Fruit fly (Drosophila melanogaster) whole organism, embryonic: Measurements from ENCODE around the gene CG33299.

Experiments used
- BtbVII ChIP-seq: fragments of 200-800 bp; sonication (Bioruptor generic); optimal IDR thresholded peaks from 3 replicates; lab custom pipeline; 2017; ENCODE audit warnings: missing biosample characterization, mild to moderate bottlenecking, missing genetic modification characterization
- CG10274 ChIP-seq: fragments of 200-800 bp; sonication (Bioruptor generic); optimal IDR thresholded peaks from 3 replicates; lab custom pipeline; 2017; ENCODE audit warnings: missing biosample characterization, mild to moderate bottlenecking, missing genetic modification characterization
- CG10431 ChIP-seq: fragments of 200-800 bp; sonication (Bioruptor generic); optimal IDR thresholded peaks from 3 replicates; lab custom pipeline; 2018; ENCODE audit warnings: missing biosample characterization, mild to moderate bottlenecking, missing genetic modification characterization
- CG10543 ChIP-seq: fragments of 200-800 bp; sonication (Bioruptor generic); optimal IDR thresholded peaks from 3 replicates; lab custom pipeline; 2017; ENCODE audit warnings: missing biosample characterization, mild to moderate bottlenecking, missing genetic modification characterization, moderate library complexity
- CG10565 ChIP-seq: fragments of 200-800 bp; sonication (Bioruptor generic); optimal IDR thresholded peaks from 3 replicates; lab custom pipeline; 2016; ENCODE audit warnings: missing biosample characterization, mild to moderate bottlenecking, missing genetic modification characterization
- CG1233 ChIP-seq: fragments of 200-800 bp; sonication (Bioruptor generic); optimal IDR thresholded peaks from 4 replicates; lab custom pipeline; 2018; ENCODE audit warnings: missing biosample characterization, mild to moderate bottlenecking, missing genetic modification characterization
- CG13624 ChIP-seq: fragments of 200-800 bp; sonication (Bioruptor generic); optimal IDR thresholded peaks from 2 replicates; lab custom pipeline; 2016; ENCODE audit warnings: missing biosample characterization, missing genetic modification characterization
- CG15269 ChIP-seq: fragments of 200-800 bp; sonication (Bioruptor generic); optimal IDR thresholded peaks from 2 replicates; lab custom pipeline; 2018; ENCODE audit warnings: missing biosample characterization, mild to moderate bottlenecking, missing genetic modification characterization, moderate library complexity
- CG16815 ChIP-seq: fragments of 200-800 bp; sonication (Bioruptor generic); optimal IDR thresholded peaks from 3 replicates; lab custom pipeline; 2017; ENCODE audit warnings: missing biosample characterization, mild to moderate bottlenecking, missing genetic modification characterization
- CG17568 ChIP-seq: fragments of 200-800 bp; sonication (Bioruptor generic); optimal IDR thresholded peaks from 2 replicates; lab custom pipeline; 2018; ENCODE audit warnings: missing biosample characterization, mild to moderate bottlenecking, missing genetic modification characterization, moderate library complexity
- CG18262 ChIP-seq: fragments of 200-800 bp; optimal IDR thresholded peaks from 3 replicates; lab custom pipeline; 2019; ENCODE audit warnings: missing biosample characterization, mild to moderate bottlenecking, missing genetic modification characterization, moderate library complexity
- CG30431 ChIP-seq: fragments of 200-800 bp; sonication (Bioruptor generic); optimal IDR thresholded peaks from 2 replicates; lab custom pipeline; 2017; ENCODE audit warnings: missing biosample characterization, missing genetic modification characterization
- CG32767 ChIP-seq: fragments of 200-800 bp; sonication (Bioruptor generic); IDR thresholded peaks from 2 replicates; pipeline ENCODE4 v1.3.6; 2022; ENCODE audit warnings: missing biosample characterization, missing genetic modification characterization
- CG33557 ChIP-seq: fragments of 200-800 bp; sonication (Bioruptor generic); optimal IDR thresholded peaks from 2 replicates; lab custom pipeline; 2019; ENCODE audit warnings: missing biosample characterization, mild to moderate bottlenecking, missing genetic modification characterization, moderate library complexity
- CG3407 ChIP-seq: fragments of 200-800 bp; sonication (Bioruptor generic); optimal IDR thresholded peaks from 2 replicates; lab custom pipeline; 2018; ENCODE audit warnings: missing biosample characterization, mild to moderate bottlenecking, missing genetic modification characterization
- CG34376 ChIP-seq: fragments of 200-800 bp; sonication (Bioruptor generic); optimal IDR thresholded peaks from 2 replicates; lab custom pipeline; 2018; ENCODE audit warnings: missing biosample characterization, mild to moderate bottlenecking, missing genetic modification characterization
- CG4424 ChIP-seq: fragments of 200-800 bp; sonication (Bioruptor generic); optimal IDR thresholded peaks from 3 replicates; lab custom pipeline; 2016; ENCODE audit warnings: missing biosample characterization, missing genetic modification characterization
- CG4730 ChIP-seq: fragments of 200-800 bp; sonication (Bioruptor generic); IDR thresholded peaks from 2 replicates; pipeline ENCODE4 v1.3.6; 2022; ENCODE audit warnings: missing biosample characterization, missing genetic modification characterization
- CG6254 ChIP-seq: fragments of 200-800 bp; sonication (Bioruptor generic); optimal IDR thresholded peaks from 3 replicates; lab custom pipeline; 2017; ENCODE audit warnings: mild to moderate bottlenecking, missing biosample characterization, missing genetic modification reagents, missing genetic modification characterization
- CG6272 ChIP-seq: fragments of 200-800 bp; sonication (Bioruptor generic); IDR thresholded peaks from 2 replicates; pipeline ENCODE4 v1.3.6; 2022; ENCODE audit warnings: missing biosample characterization, missing genetic modification characterization
- CG7372 ChIP-seq: fragments of 200-800 bp; sonication (Bioruptor generic); IDR thresholded peaks from 2 replicates; pipeline ENCODE4 v1.3.6; 2022; ENCODE audit warnings: missing biosample characterization, missing genetic modification characterization
- CG7786 ChIP-seq: fragments of 200-800 bp; sonication (Bioruptor generic); optimal IDR thresholded peaks from 2 replicates; lab custom pipeline; 2016; ENCODE audit warnings: missing biosample characterization, missing genetic modification characterization
- Dip2 ChIP-seq: fragments of 200-800 bp; sonication (Bioruptor generic); IDR thresholded peaks from 2 replicates; pipeline ENCODE4 v1.3.6; 2022; ENCODE audit warnings: missing biosample characterization, missing genetic modification characterization
- Elba2 ChIP-seq: fragments of 200-800 bp; sonication (Bioruptor generic); optimal IDR thresholded peaks from 3 replicates; lab custom pipeline; 2016; ENCODE audit warnings: missing biosample characterization, missing genetic modification characterization
- HHEX ChIP-seq: fragments of 200-800 bp; sonication (Bioruptor generic); optimal IDR thresholded peaks from 3 replicates; lab custom pipeline; 2017; ENCODE audit warnings: missing biosample characterization, mild to moderate bottlenecking, missing genetic modification characterization, missing genetic modification reagents
- HLH3B ChIP-seq: fragments of 200-800 bp; sonication (Bioruptor generic); IDR thresholded peaks from 2 replicates; pipeline ENCODE4 v1.3.6; 2022; ENCODE audit warnings: missing biosample characterization, missing genetic modification characterization
- Opbp ChIP-seq: fragments of 200-800 bp; sonication (Bioruptor generic); IDR thresholded peaks from 3 replicates; pipeline ENCODE4 v1.3.6; 2022; ENCODE audit warnings: missing biosample characterization, missing genetic modification characterization; ENCODE audit not compliant: partially characterized antibody
- Trl ChIP-seq, 3 experiments: fragments of >200 bp in 2 of 3; fragments of 200-800 bp in 1 of 3; sonication (Bioruptor generic) in 1 of 3; optimal IDR thresholded peaks; 2 replicates in 1 of 3; 3 replicates in 2 of 3; lab custom pipeline; 2016 to 2017; ENCODE audit warnings: missing biosample characterization in 1 of 3, missing genetic modification characterization in 1 of 3
- Xbp1 ChIP-seq: fragments of 200-800 bp; sonication (Bioruptor generic); optimal IDR thresholded peaks from 3 replicates; lab custom pipeline; 2016; ENCODE audit warnings: missing biosample characterization, mild to moderate bottlenecking, missing genetic modification characterization
- bcd ChIP-seq: fragments of 200-800 bp; sonication (Bioruptor generic); optimal IDR thresholded peaks from 2 replicates; lab custom pipeline; 2017; ENCODE audit warnings: missing biosample characterization, mild to moderate bottlenecking, missing genetic modification characterization
- bsh ChIP-seq, 2 experiments: fragments of 200-800 bp; sonication (Bioruptor generic); optimal IDR thresholded peaks; 2 replicates each; lab custom pipeline; 2017 to 2018; ENCODE audit warnings: mild to moderate bottlenecking in 2 of 2, missing biosample characterization in 2 of 2, missing genetic modification characterization in 2 of 2, moderate library complexity in 1 of 2
- chif ChIP-seq, 2 experiments: fragments of 200-800 bp; sonication (Bioruptor generic); optimal IDR thresholded peaks; 3 replicates each; lab custom pipeline; 2016; ENCODE audit warnings: missing biosample characterization in 2 of 2, missing genetic modification characterization in 2 of 2
- crc ChIP-seq: fragments of 200-800 bp; sonication (Bioruptor generic); optimal IDR thresholded peaks from 2 replicates; lab custom pipeline; 2016; ENCODE audit warnings: missing biosample characterization, missing genetic modification characterization
- fru ChIP-seq: fragments of >200 bp; optimal IDR thresholded peaks from 2 replicates; lab custom pipeline; 2017
- ham ChIP-seq: fragments of 200-800 bp; sonication (Bioruptor generic); IDR thresholded peaks from 2 replicates; pipeline ENCODE4 v1.3.6; 2022; ENCODE audit warnings: missing biosample characterization, missing genetic modification characterization
- insv ChIP-seq, 2 experiments: fragments of 200-800 bp; sonication (Bioruptor generic); optimal IDR thresholded peaks; 3 replicates each; lab custom pipeline; 2016 to 2018; ENCODE audit warnings: missing biosample characterization in 2 of 2, missing genetic modification characterization in 2 of 2
- inv ChIP-seq: fragments of 200-800 bp; sonication (Bioruptor generic); IDR thresholded peaks from 2 replicates; pipeline ENCODE4 v1.3.6; 2022; ENCODE audit warnings: missing biosample characterization, missing genetic modification characterization; ENCODE audit not compliant: partially characterized antibody
- lilli ChIP-seq: fragments of 200-800 bp; sonication (Bioruptor generic); optimal IDR thresholded peaks from 3 replicates; lab custom pipeline; 2016; ENCODE audit warnings: missing biosample characterization, missing genetic modification characterization
- lmd ChIP-seq: fragments of 200-800 bp; sonication (Bioruptor generic); IDR thresholded peaks from 2 replicates; pipeline ENCODE4 v1.3.6; 2022; ENCODE audit warnings: missing biosample characterization, missing genetic modification characterization
- lola ChIP-seq, 3 experiments: fragments of >200 bp in 2 of 3; fragments of 200-800 bp in 1 of 3; sonication (Bioruptor generic) in 1 of 3; optimal IDR thresholded peaks; 2 replicates each; lab custom pipeline; 2017 to 2019; ENCODE audit warnings: missing biosample characterization in 3 of 3, missing genetic modification characterization in 3 of 3, mild to moderate bottlenecking in 1 of 3, moderate library complexity in 1 of 3
- nerfin-1 ChIP-seq: fragments of 200-800 bp; sonication (Bioruptor generic); optimal IDR thresholded peaks from 3 replicates; lab custom pipeline; 2019; ENCODE audit warnings: missing biosample characterization, mild to moderate bottlenecking, missing genetic modification characterization, moderate library complexity
- onecut ChIP-seq: fragments of 200-800 bp; sonication (Bioruptor generic); IDR thresholded peaks from 2 replicates; pipeline ENCODE4 v1.3.6; 2022; ENCODE audit warnings: missing biosample characterization, missing genetic modification characterization
- pan ChIP-seq, 4 experiments: fragments of >200 bp in 3 of 4; fragments of 200-800 bp in 1 of 4; sonication (Bioruptor generic) in 1 of 4; optimal IDR thresholded peaks in 3 of 4; IDR thresholded peaks in 1 of 4; 2 replicates each; pipeline versions ENCODE4 v1.3.6 to Lab custom; 2017 to 2022; ENCODE audit warnings: missing biosample characterization in 2 of 4, missing genetic modification characterization in 2 of 4, mixed read lengths in 1 of 4
- sob ChIP-seq: fragments of 200-800 bp; sonication (Bioruptor generic); IDR thresholded peaks from 2 replicates; pipeline ENCODE4 v1.3.6; 2022; ENCODE audit warnings: missing biosample characterization, missing genetic modification characterization
- ssp ChIP-seq: fragments of 200-800 bp; sonication (Bioruptor generic); IDR thresholded peaks from 2 replicates; pipeline ENCODE4 v1.3.6; 2022; ENCODE audit warnings: missing biosample characterization, missing genetic modification characterization
- vnd ChIP-seq: fragments of 200-800 bp; sonication (Bioruptor generic); IDR thresholded peaks from 3 replicates; pipeline ENCODE4 v1.3.6; 2022; ENCODE audit warnings: missing biosample characterization, missing genetic modification characterization; ENCODE audit not compliant: partially characterized antibody
- zfh1 ChIP-seq: fragments of 200-800 bp; sonication (Bioruptor generic); IDR thresholded peaks from 3 replicates; pipeline ENCODE4 v1.3.6; 2022; ENCODE audit warnings: missing biosample characterization, missing genetic modification characterization

Gene CG33299

DNA sequence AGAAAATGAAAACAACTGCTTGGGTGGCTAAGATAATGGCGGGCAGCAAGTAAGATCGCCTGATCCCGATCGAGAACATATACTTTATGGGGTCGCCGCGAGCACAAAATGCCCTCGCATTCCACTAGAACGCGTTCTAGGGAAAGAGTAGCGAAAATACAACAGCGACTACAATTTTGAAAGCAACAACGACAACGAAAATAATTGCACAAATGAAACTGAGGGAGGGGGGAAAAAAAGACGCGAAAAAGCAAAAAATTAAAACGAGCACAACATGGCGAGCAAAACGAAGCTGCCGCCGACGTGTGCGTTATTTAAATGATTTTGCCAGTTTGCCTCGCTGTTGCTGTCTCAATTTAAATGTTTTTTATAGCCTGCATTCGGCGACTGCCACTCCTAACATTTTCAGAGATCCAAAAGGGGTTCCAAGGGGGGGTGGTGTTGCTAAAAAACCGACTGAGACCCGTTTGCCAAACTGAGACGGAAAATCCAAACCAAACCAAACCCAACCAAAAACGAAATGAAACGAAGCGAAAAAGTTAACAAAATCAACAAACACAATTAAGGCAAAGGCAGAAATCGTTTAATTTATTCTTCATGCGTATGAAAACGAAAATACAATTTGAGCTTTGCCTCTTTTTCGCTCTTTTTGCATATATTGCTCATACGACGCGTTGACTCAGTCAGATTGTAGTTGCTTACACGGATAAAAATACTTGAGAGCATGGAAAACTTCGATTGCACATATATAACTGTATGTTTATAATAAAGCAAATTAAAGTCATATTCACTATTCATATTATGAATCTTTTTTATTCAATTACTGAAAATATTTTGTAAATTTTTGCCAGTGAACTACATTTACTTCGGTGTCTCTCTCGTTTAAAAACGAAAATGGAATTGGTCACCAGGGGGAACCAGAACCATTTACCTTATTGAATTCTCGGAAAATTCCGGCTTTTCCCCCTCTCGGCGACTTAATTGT, 36.3 kb downstream of the CG33299 start:
- TF ChIP-seq crc (GFP tag; lab: Kevin White, UChicago) (no peak), BtbVII (GFP tag; lab: Kevin White, UChicago) (peak; percentile 68), CG3407 (GFP tag; lab: Kevin White, UChicago) (no peak), CG13624 (GFP tag; lab: Kevin White, UChicago) (peak; percentile 45), CG17568 (GFP tag; lab: Kevin White, UChicago) (peak; percentile 7), lola (GFP tag; optimal IDR thresholded peaks at IDR 0.05; lab: Kevin White, UChicago) (no peak), Xbp1 (peak; percentile 56), HLH3B (GFP tag; lab: Robert Waterston, UW) (peak; percentile 78), HHEX (GFP tag; lab: Kevin White, UChicago) (peak; percentile 60), CG7372 (GFP tag; lab: Robert Waterston, UW) (peak; percentile 76), CG6254 (GFP tag; lab: Kevin White, UChicago) (no peak), CG34376 (no peak), nerfin-1 (no peak), CG18262 (tag; lab: Kevin White, UChicago) (peak; percentile 34), Elba2 (GFP tag; lab: Kevin White, UChicago) (no peak), zfh1 (GFP tag; lab: Robert Waterston, UW) (peak; percentile 33; the same call in 2 of the 3 replicates), vnd (GFP tag; lab: Robert Waterston, UW) (no peak), CG33557 (GFP tag; lab: Kevin White, UChicago) (no peak), CG10274 (GFP tag; lab: Kevin White, UChicago) (no peak), CG10431 (GFP tag; lab: Kevin White, UChicago) (no peak), Trl (optimal IDR thresholded peaks at IDR 0.05; lab: Kevin White, UChicago) (peak in 1 of 2 experiments; percentile 35), Trl (GFP tag; optimal IDR thresholded peaks at IDR 0.05; lab: Kevin White, UChicago) (no peak), CG32767 (GFP tag; lab: Robert Waterston, UW) (peak; percentile 55; the same call in 1 of the 2 replicates), CG1233 (GFP tag; lab: Kevin White, UChicago) (no peak), pan (optimal IDR thresholded peaks at IDR 0.05; lab: Kevin White, UChicago) (no peak), pan (GFP tag; optimal IDR thresholded peaks at IDR 0.05 in 1 of 2, IDR thresholded peaks at IDR 0.05 in 1 of 2) (peak in 1 of 2 experiments; percentile 88), CG30431 (GFP tag; lab: Kevin White, UChicago) (no peak), chif (GFP tag; optimal IDR thresholded peaks at IDR 0.05; lab: Kevin White, UChicago) (no peak), ssp (GFP tag; lab: Robert Waterston, UW) (peak; percentile 58), lmd (GFP tag; lab: Robert Waterston, UW) (peak; percentile 81), CG15269 (peak; percentile 75), CG10565 (GFP tag; lab: Kevin White, UChicago) (no peak), sob (GFP tag; lab: Robert Waterston, UW) (peak; percentile 87), CG6272 (GFP tag; lab: Robert Waterston, UW) (peak; percentile 76), inv (no peak), Opbp (no peak), CG7786 (GFP tag; lab: Kevin White, UChicago) (no peak), onecut (GFP tag; lab: Robert Waterston, UW) (no peak), bsh (GFP tag; optimal IDR thresholded peaks at IDR 0.05; lab: Kevin White, UChicago) (peak in 1 of 2 experiments; percentile 45), ham (peak; percentile 48; the same call in 1 of the 2 replicates), lilli (GFP tag; lab: Kevin White, UChicago) (peak; percentile 71), CG4424 (GFP tag; lab: Kevin White, UChicago) (peak; percentile 26), fru (lab: Kevin White, UChicago) (no peak), Dip2 (GFP tag; lab: Robert Waterston, UW) (no peak), CG16815 (GFP tag; lab: Kevin White, UChicago) (peak; percentile 2), bcd (peak; percentile 34), insv (GFP tag; optimal IDR thresholded peaks at IDR 0.05; lab: Kevin White, UChicago) (no peak), CG10543 (peak; percentile 26), CG4730 (GFP tag; lab: Robert Waterston, UW) (peak; percentile 57; the same call in 1 of the 2 replicates)
